Worm (Caenorhabditis elegans) whole organism, L1 larva: Measurements from ENCODE around the gene C13A10.2.

Source experiments
- ces-1 ChIP-seq: fragments of 150-350 bp; optimal IDR thresholded peaks from 2 replicates; lab custom pipeline; 2014; ENCODE audit warnings: missing biosample characterization, missing genetic modification reagents, missing genetic modification characterization
- zag-1 ChIP-seq: fragments of 150-350 bp; optimal IDR thresholded peaks from 2 replicates; lab custom pipeline; 2014; ENCODE audit warnings: missing biosample characterization, missing genetic modification characterization

DNA sequence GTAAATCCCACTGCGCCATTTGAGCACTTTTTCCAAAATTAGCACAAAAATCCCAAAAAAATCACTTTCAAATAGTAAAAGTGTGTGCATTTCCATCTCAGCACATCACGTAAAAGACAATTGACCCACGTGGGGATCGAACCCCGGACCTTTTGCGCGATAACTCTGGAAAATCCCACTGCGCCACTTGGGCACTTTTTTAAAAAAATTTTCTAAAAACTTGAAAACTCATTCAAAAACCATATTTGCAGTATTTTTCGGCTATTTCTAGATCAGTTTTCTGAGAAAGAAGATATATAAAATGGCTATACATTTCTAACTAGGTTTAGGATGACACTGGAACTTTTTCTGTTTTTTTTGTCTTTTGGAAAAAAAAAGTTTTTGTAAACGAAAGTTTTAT, 17.8 kb downstream of the C13A10.2 start:
- TF ChIP-seq zag-1 (tag; lab: Kevin White, UChicago) (no peak), ces-1 (GFP tag; lab: Kevin White, UChicago) (no peak)
